Fruit fly (Drosophila melanogaster) whole organism, wandering third instar larva: ENCODE results near the gene Rpn12.

Experiments
- Abd-B ChIP-seq: fragments of >200 bp; optimal IDR thresholded peaks from 2 replicates; lab custom pipeline; 2017; ENCODE audit warnings: missing biosample characterization, missing genetic modification characterization
- CG32264 ChIP-seq: fragments of 200-800 bp; sonication (Bioruptor generic); optimal IDR thresholded peaks from 2 replicates; lab custom pipeline; 2016; ENCODE audit warnings: missing biosample characterization, missing genetic modification characterization
- CG9705 ChIP-seq: fragments of 200-800 bp; sonication (Bioruptor generic); optimal IDR thresholded peaks from 2 replicates; lab custom pipeline; 2018; ENCODE audit warnings: missing biosample characterization, mild to moderate bottlenecking, missing genetic modification characterization
- CrebA ChIP-seq: fragments of 200-800 bp; sonication (Bioruptor generic); optimal IDR thresholded peaks from 2 replicates; lab custom pipeline; 2016; ENCODE audit warnings: missing biosample characterization, mild to moderate bottlenecking, missing genetic modification characterization, borderline replicate concordance
- Dfd ChIP-seq: fragments of >200 bp; optimal IDR thresholded peaks from 2 replicates; lab custom pipeline; 2017; ENCODE audit warnings: missing biosample characterization, missing genetic modification characterization
- Dif ChIP-seq: fragments of 200-275, 200-300 bp; sonication (Bioruptor generic); optimal IDR thresholded peaks from 2 replicates; lab custom pipeline; 2018; ENCODE audit warnings: missing biosample characterization, missing genetic modification characterization; ENCODE audit not compliant: partially characterized antibody
- GATAd ChIP-seq: sonication (Bioruptor generic); optimal IDR thresholded peaks from 2 replicates; lab custom pipeline; 2016; ENCODE audit warnings: missing biosample characterization, missing genetic modification characterization
- HLH106 ChIP-seq: fragments of 200-800 bp; optimal IDR thresholded peaks from 3 replicates; lab custom pipeline; 2019; ENCODE audit warnings: missing biosample characterization, mild to moderate bottlenecking, missing genetic modification characterization, moderate library complexity
- Hnf4 ChIP-seq: fragments of 200-800 bp; sonication (Bioruptor generic); optimal IDR thresholded peaks from 2 replicates; lab custom pipeline; 2016; ENCODE audit warnings: missing biosample characterization, mild to moderate bottlenecking, missing genetic modification characterization
- Hr78 ChIP-seq: fragments of >200 bp; optimal IDR thresholded peaks from 2 replicates; lab custom pipeline; 2017; ENCODE audit warnings: missing biosample characterization, missing genetic modification characterization
- Hr83 ChIP-seq: fragments of 200-300 bp; sonication (Bioruptor generic); optimal IDR thresholded peaks from 2 replicates; lab custom pipeline; 2016; ENCODE audit warnings: missing biosample characterization, mild to moderate bottlenecking, missing genetic modification characterization, moderate library complexity; ENCODE audit not compliant: poor library complexity, severe bottlenecking
- Jra ChIP-seq: sonication (Bioruptor generic); optimal IDR thresholded peaks from 2 replicates; lab custom pipeline; 2016; ENCODE audit warnings: missing biosample characterization, missing genetic modification characterization
- Mio ChIP-seq: sonication (Bioruptor generic); optimal IDR thresholded peaks from 2 replicates; lab custom pipeline; 2016; ENCODE audit warnings: missing biosample characterization, missing genetic modification characterization
- Myc ChIP-seq: fragments of >200 bp; optimal IDR thresholded peaks from 2 replicates; lab custom pipeline; 2017
- N ChIP-seq: fragments of >200 bp; optimal IDR thresholded peaks from 2 replicates; lab custom pipeline; 2018; ENCODE audit warnings: missing biosample characterization, missing external identifiers, missing genetic modification characterization
- OdsH ChIP-seq: fragments of 200-800 bp; sonication (Bioruptor generic); optimal IDR thresholded peaks from 2 replicates; lab custom pipeline; 2016; ENCODE audit warnings: missing biosample characterization, mild to moderate bottlenecking, missing genetic modification characterization
- Rel ChIP-seq, 2 experiments: fragments of 200-800 bp; sonication (Bioruptor generic) in 1 of 2; optimal IDR thresholded peaks; 2 replicates in 1 of 2; 3 replicates in 1 of 2; lab custom pipeline; 2016 to 2019; ENCODE audit warnings: mild to moderate bottlenecking in 2 of 2, missing biosample characterization in 2 of 2, missing genetic modification characterization in 2 of 2, moderate library complexity in 1 of 2
- Sp1 ChIP-seq: fragments of 200-800 bp; sonication (Bioruptor generic); optimal IDR thresholded peaks from 3 replicates; lab custom pipeline; 2019; ENCODE audit warnings: missing biosample characterization, mild to moderate bottlenecking, missing genetic modification characterization, moderate library complexity
- Vsx2 ChIP-seq: fragments of 200-300, 225-300 bp; sonication (Bioruptor generic); optimal IDR thresholded peaks from 2 replicates; lab custom pipeline; 2018; ENCODE audit warnings: missing biosample characterization, missing genetic modification characterization; ENCODE audit not compliant: partially characterized antibody
- br ChIP-seq: fragments of 200-800 bp; sonication (Bioruptor generic); optimal IDR thresholded peaks from 2 replicates; lab custom pipeline; 2016; ENCODE audit warnings: missing biosample characterization, missing genetic modification characterization
- brk ChIP-seq: fragments of 200-800 bp; sonication (Bioruptor generic); optimal IDR thresholded peaks from 2 replicates; lab custom pipeline; 2016; ENCODE audit warnings: missing biosample characterization, mild to moderate bottlenecking, missing genetic modification characterization
- dl ChIP-seq, 2 experiments: fragments of 175-275, 200-275 bp in 1 of 2; fragments of 200-275 bp in 1 of 2; sonication (Bioruptor generic); optimal IDR thresholded peaks; lab custom pipeline; 2018; ENCODE audit warnings: mild to moderate bottlenecking in 2 of 2, missing biosample characterization in 2 of 2, missing genetic modification characterization in 2 of 2, moderate library complexity in 2 of 2; ENCODE audit not compliant: partially characterized antibody in 2 of 2, insufficient read depth in 1 of 2
- dmrt93B ChIP-seq: fragments of 200-800 bp; sonication (Bioruptor generic); optimal IDR thresholded peaks from 2 replicates; lab custom pipeline; 2018; ENCODE audit warnings: missing biosample characterization, mild to moderate bottlenecking, missing genetic modification characterization
- dsf ChIP-seq: sonication (Bioruptor generic); optimal IDR thresholded peaks from 2 replicates; lab custom pipeline; 2016; ENCODE audit warnings: missing biosample characterization, missing genetic modification characterization, borderline replicate concordance
- ey ChIP-seq: fragments of 200-800 bp; sonication (Bioruptor generic); optimal IDR thresholded peaks from 2 replicates; lab custom pipeline; 2016; ENCODE audit warnings: missing biosample characterization, missing genetic modification characterization
- foxo ChIP-seq, 2 experiments: fragments of 200-800 bp; sonication (Bioruptor generic); optimal IDR thresholded peaks; 2 replicates in 1 of 2; 3 replicates in 1 of 2; lab custom pipeline; 2016 to 2017; ENCODE audit warnings: missing biosample characterization in 2 of 2, missing genetic modification characterization in 2 of 2
- fru ChIP-seq: fragments of 200-800 bp; sonication (Bioruptor generic); optimal IDR thresholded peaks from 3 replicates; lab custom pipeline; 2016; ENCODE audit warnings: missing biosample characterization, mild to moderate bottlenecking, missing genetic modification characterization
- h ChIP-seq: fragments of 200-800 bp; sonication (Bioruptor generic); optimal IDR thresholded peaks from 3 replicates; lab custom pipeline; 2016; ENCODE audit warnings: missing biosample characterization, mild to moderate bottlenecking, missing genetic modification characterization
- jim ChIP-seq: fragments of 175-275, 200-325 bp; sonication (Bioruptor generic); optimal IDR thresholded peaks from 2 replicates; lab custom pipeline; 2016; ENCODE audit warnings: missing biosample characterization, mild to moderate bottlenecking, missing genetic modification characterization
- lola ChIP-seq: fragments of >200 bp; optimal IDR thresholded peaks from 2 replicates; lab custom pipeline; 2017; ENCODE audit warnings: missing biosample characterization, missing genetic modification characterization
- pan ChIP-seq: fragments of >200 bp; optimal IDR thresholded peaks from 2 replicates; lab custom pipeline; 2017
- psq ChIP-seq: fragments of 200-800 bp; sonication (Bioruptor generic); optimal IDR thresholded peaks from 3 replicates; lab custom pipeline; 2017; ENCODE audit warnings: missing biosample characterization, mild to moderate bottlenecking, missing genetic modification characterization, moderate library complexity
- rgr ChIP-seq: fragments of 200-800 bp; sonication (Bioruptor generic); optimal IDR thresholded peaks from 3 replicates; lab custom pipeline; 2016; ENCODE audit warnings: missing biosample characterization, mild to moderate bottlenecking, missing genetic modification characterization
- sage ChIP-seq: fragments of 200-800 bp; sonication (Bioruptor generic); optimal IDR thresholded peaks from 2 replicates; lab custom pipeline; 2016; ENCODE audit warnings: missing biosample characterization, mild to moderate bottlenecking, missing genetic modification characterization
- sv ChIP-seq: fragments of 200-800 bp; sonication (Bioruptor generic); optimal IDR thresholded peaks from 3 replicates; lab custom pipeline; 2016; ENCODE audit warnings: missing biosample characterization, missing genetic modification characterization
- tai ChIP-seq: sonication (Bioruptor generic); optimal IDR thresholded peaks from 2 replicates; lab custom pipeline; 2016; ENCODE audit warnings: missing biosample characterization, missing genetic modification characterization
- usp ChIP-seq: fragments of >200 bp; optimal IDR thresholded peaks from 2 replicates; lab custom pipeline; 2017; ENCODE audit warnings: missing biosample characterization, missing genetic modification characterization
- woc ChIP-seq: sonication (Bioruptor generic); optimal IDR thresholded peaks from 2 replicates; lab custom pipeline; 2016; ENCODE audit warnings: missing biosample characterization, mild to moderate bottlenecking, missing genetic modification characterization

The Rpn12 gene

dm6 chr3L:16582678-16583315, at the start of gene Rpn12:
Gene Rpn12, plus strand, starts transcription at chr3L:16583028.
- TF ChIP-seq br (GFP tag; lab: Kevin White, UChicago) (peak; percentile 22), Vsx2 (GFP tag; lab: Kevin White, UChicago) (no peak), woc (GFP tag; lab: Kevin White, UChicago) (peak; percentile 45), rgr (GFP tag; lab: Kevin White, UChicago) (peak; percentile 22), OdsH (no peak), Myc (lab: Kevin White, UChicago) (peak; percentile 15), sage (GFP tag; lab: Kevin White, UChicago) (no peak), dl (GFP tag; optimal IDR thresholded peaks at IDR 0.05; lab: Kevin White, UChicago; ENCODE audit: insufficient read depth in 1 of 2, partially characterized antibody in 2 of 2) (no peak), dmrt93B (GFP tag; lab: Kevin White, UChicago) (no peak), Rel (GFP tag; optimal IDR thresholded peaks at IDR 0.05; lab: Kevin White, UChicago) (no peak), Rel (tag; optimal IDR thresholded peaks at IDR 0.05; lab: Kevin White, UChicago) (peak; percentile 50), sv (no peak), usp (GFP tag; lab: Kevin White, UChicago) (no peak), Sp1 (peak; percentile 42), psq (GFP tag; lab: Kevin White, UChicago) (no peak), CrebA (GFP tag; lab: Kevin White, UChicago) (no peak), Hr83 (peak; percentile 29), HLH106 (peak; percentile 65), CG9705 (GFP tag; lab: Kevin White, UChicago) (peak; percentile 12), foxo (GFP tag; optimal IDR thresholded peaks at IDR 0.05; lab: Kevin White, UChicago) (peak in 1 of 2 experiments; percentile 58), pan (no peak), lola (no peak), Mio (GFP tag; lab: Kevin White, UChicago) (no peak), Hr78 (GFP tag; lab: Kevin White, UChicago) (no peak), Abd-B (GFP tag; lab: Kevin White, UChicago) (no peak), h (peak; percentile 49), brk (GFP tag; lab: Kevin White, UChicago) (no peak), ey (GFP tag; lab: Kevin White, UChicago) (peak; percentile 33), Jra (peak; percentile 27), N (GFP tag; lab: Kevin White, UChicago) (no peak), jim (GFP tag; lab: Kevin White, UChicago) (no peak), Dfd (GFP tag; lab: Kevin White, UChicago) (no peak), Dif (GFP tag; lab: Kevin White, UChicago) (no peak), tai (no peak), dsf (GFP tag; lab: Kevin White, UChicago) (peak; percentile 29), fru (GFP tag; lab: Kevin White, UChicago) (peak; percentile 45), Hnf4 (no peak), GATAd (GFP tag; lab: Kevin White, UChicago) (no peak), CG32264 (GFP tag; lab: Kevin White, UChicago) (no peak)

- TF ChIP-seq sv (peak; percentile 74), OdsH (no peak), h (peak; percentile 17), Dif (GFP tag; lab: Kevin White, UChicago) (no peak), psq (GFP tag; lab: Kevin White, UChicago) (no peak), Hr78 (GFP tag; lab: Kevin White, UChicago) (no peak), Mio (GFP tag; lab: Kevin White, UChicago) (no peak), tai (no peak), fru (GFP tag; lab: Kevin White, UChicago) (peak; percentile 11)
These were observed 48.9 kb upstream of the Rpn12 start for dm6 chr3L:16533932-16534331.
